Fruit fly (Drosophila melanogaster) ovary, adult (tissue): ENCODE measurements around the gene Oatp33Ea.

Source experiments
- CG17801 ChIP-seq: fragments of 200-800 bp; optimal IDR thresholded peaks from 2 replicates; lab custom pipeline; 2019; ENCODE audit warnings: missing biosample characterization, mild to moderate bottlenecking, missing genetic modification characterization, moderate library complexity; ENCODE audit not compliant: partially characterized antibody

The Oatp33Ea gene

dm6 chr2L:12445743-12446142 is at the start of gene Oatp33Ea:
TSS of gene Oatp33Ea (minus strand) at chr2L:12445924.
- TF ChIP-seq CG17801 (GFP tag; lab: Kevin White, UChicago) = no peak

dm6 chr2L:12495196-12495595 is 49.5 kb upstream of the Oatp33Ea start:
- TF ChIP-seq CG17801 (GFP tag; lab: Kevin White, UChicago) = no peak

dm6 chr2L:12493771-12494317 is 48.1 kb upstream of the Oatp33Ea start:
- no peak for TF ChIP-seq CG17801 (GFP tag; lab: Kevin White, UChicago)

- no peak for TF ChIP-seq CG17801 (GFP tag; lab: Kevin White, UChicago)
These were observed 47.5 kb upstream of the Oatp33Ea start for dm6 chr2L:12493101-12493770.

- TF ChIP-seq CG17801 (GFP tag; lab: Kevin White, UChicago) = no peak
These were observed 43.7 kb upstream of the Oatp33Ea start for dm6 chr2L:12489470-12489869.

dm6 chr2L:12487823-12488222 is 42.1 kb upstream of the Oatp33Ea start:
- no peak for TF ChIP-seq CG17801 (GFP tag; lab: Kevin White, UChicago)

dm6 chr2L:12487311-12487710 is 41.6 kb upstream of the Oatp33Ea start:
- TF ChIP-seq CG17801 (GFP tag; lab: Kevin White, UChicago) = no peak

dm6 chr2L:12485897-12486615 is 40.3 kb upstream of the Oatp33Ea start:
- TF ChIP-seq CG17801 (GFP tag; lab: Kevin White, UChicago) = no peak

dm6 chr2L:12483866-12484554 is 38.3 kb upstream of the Oatp33Ea start:
- TF ChIP-seq CG17801 (GFP tag; lab: Kevin White, UChicago) = peak; percentile 96

dm6 chr2L:12483519-12483865 is 37.8 kb upstream of the Oatp33Ea start:
- TF ChIP-seq CG17801 (GFP tag; lab: Kevin White, UChicago) = no peak

dm6 chr2L:12482723-12483342 is 37.1 kb upstream of the Oatp33Ea start:
- TF ChIP-seq CG17801 (GFP tag; lab: Kevin White, UChicago) = no peak

dm6 chr2L:12481758-12482157 is 36.0 kb upstream of the Oatp33Ea start:
- peak; percentile 30 for TF ChIP-seq CG17801 (GFP tag; lab: Kevin White, UChicago)

- TF ChIP-seq CG17801 (GFP tag; lab: Kevin White, UChicago) = no peak
These were observed 35.1 kb upstream of the Oatp33Ea start for dm6 chr2L:12480846-12481245.

- TF ChIP-seq CG17801 (GFP tag; lab: Kevin White, UChicago) = peak; percentile 31
These were observed 34.3 kb upstream of the Oatp33Ea start for dm6 chr2L:12479994-12480393.

dm6 chr2L:12478494-12478893 is 32.8 kb upstream of the Oatp33Ea start:
- TF ChIP-seq CG17801 (GFP tag; lab: Kevin White, UChicago) = no peak
